Worm (Caenorhabditis elegans): ENCODE measurements around the gene F59B2.8.
A peak's percentile ranks its signal among the peaks of the same experiment; 100 is the strongest.

The F59B2.8 gene

DNA sequence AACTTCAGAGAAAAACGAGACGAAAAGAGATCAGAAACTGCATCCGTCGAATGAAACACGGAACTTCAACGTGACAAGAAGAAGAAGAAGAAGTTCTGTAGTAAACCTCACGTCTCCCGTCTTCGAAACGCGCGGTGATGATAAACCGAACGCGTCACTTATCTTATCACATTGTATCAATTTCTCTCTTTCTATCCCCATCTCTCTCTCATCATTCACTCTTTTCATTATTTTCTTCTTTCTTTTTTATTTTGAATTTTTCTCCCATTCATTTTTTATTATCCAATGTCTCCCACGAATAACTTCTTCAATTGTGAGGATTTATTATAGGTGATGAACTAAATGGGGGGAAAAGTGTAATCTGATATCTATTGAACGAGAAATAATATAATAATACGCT, 23.1 kb downstream of the F59B2.8 start (continued):
- TF ChIP-seq set-16 (GFP tag; IDR thresholded peaks at IDR 0.05) (no peak), T26A8.4 (GFP tag; IDR thresholded peaks at IDR 0.05) (no peak), T20F7.1 (GFP tag; optimal IDR thresholded peaks at IDR 0.05) (no peak), pha-4 (GFP tag; IDR thresholded peaks at IDR 0.05) (no peak), pha-4 (tag; optimal IDR thresholded peaks at IDR 0.05) (no peak), ces-1 (GFP tag; optimal IDR thresholded peaks at IDR 0.05) (no peak), zip-2 (tag; optimal IDR thresholded peaks at IDR 0.05) (no peak), zag-1 (tag; optimal IDR thresholded peaks at IDR 0.05) (no peak), egl-43 (GFP tag; IDR thresholded peaks at IDR 0.05) (no peak), nhr-11 (tag; optimal IDR thresholded peaks at IDR 0.05) (no peak), F26F4.8 (GFP tag; conservative IDR thresholded peaks at IDR 0.05) (no peak), daf-16 (GFP tag; optimal IDR thresholded peaks at IDR 0.05) (no peak), daf-16 (tag; optimal IDR thresholded peaks at IDR 0.05) (no peak), cey-2 (tag; optimal IDR thresholded peaks at IDR 0.05; ENCODE audit: borderline replicate concordance, insufficient read depth) (peak; percentile 70)

DNA sequence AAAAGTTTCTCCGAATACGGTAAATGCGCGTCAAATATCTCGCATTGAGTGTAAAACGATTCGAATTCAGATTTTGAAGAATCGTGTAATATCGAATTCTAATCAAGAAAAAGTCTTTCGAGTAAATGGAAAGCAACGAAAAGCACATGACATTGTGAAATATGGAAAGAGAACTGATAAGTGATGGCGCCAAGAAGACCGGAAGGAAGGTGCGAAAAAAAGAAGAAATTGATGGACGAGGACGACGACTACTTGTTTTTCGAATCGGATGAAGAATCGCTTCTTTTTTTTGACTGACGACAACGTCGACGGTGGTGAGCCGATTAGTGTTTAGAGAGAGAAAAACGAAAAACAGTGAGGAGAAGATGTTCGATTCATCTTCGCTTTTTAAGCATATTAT, 24.0 kb downstream of the F59B2.8 start:
- peak; percentile 75 for TF ChIP-seq hlh-11 (tag; optimal IDR thresholded peaks at IDR 0.05)
- no peak for TF ChIP-seq mdt-29 (GFP tag; IDR thresholded peaks at IDR 0.05)
- TF ChIP-seq dmd-6 (GFP tag; IDR thresholded peaks at IDR 0.05): peak; percentile 27; the same call in 1 of the 2 replicates
- TF ChIP-seq lsy-2 (tag; optimal IDR thresholded peaks at IDR 0.05): peak in 1 of 2 experiments; percentile 20
- no peak for TF ChIP-seq Y105C5A.15 (GFP tag; IDR thresholded peaks at IDR 0.05)
- TF ChIP-seq hlh-30 (tag; optimal IDR thresholded peaks at IDR 0.05; ENCODE audit: insufficient read depth): peak; percentile 76
- peak in 1 of 2 experiments; percentile 86 for TF ChIP-seq unc-62 (GFP tag; optimal IDR thresholded peaks at IDR 0.05 in 1 of 2)
- TF ChIP-seq unc-62 (tag; optimal IDR thresholded peaks at IDR 0.05): no peak
- peak; percentile 22 for TF ChIP-seq nhr-48 (tag; optimal IDR thresholded peaks at IDR 0.05)
- peak; percentile 50 for TF ChIP-seq pqm-1 (tag; optimal IDR thresholded peaks at IDR 0.05)
- peak; percentile 69 for TF ChIP-seq nhr-28 (tag; optimal IDR thresholded peaks at IDR 0.05)
- TF ChIP-seq dve-1 (tag; optimal IDR thresholded peaks at IDR 0.05; ENCODE audit: insufficient read depth): peak; percentile 39
- peak; percentile 3 for TF ChIP-seq mxl-3 (GFP tag; optimal IDR thresholded peaks at IDR 0.05)
- TF ChIP-seq mdl-1 (tag; optimal IDR thresholded peaks at IDR 0.05): peak in 1 of 2 experiments; percentile 61
- TF ChIP-seq nhr-111 (GFP tag; optimal IDR thresholded peaks at IDR 0.05): no peak
- no peak for TF ChIP-seq F44E2.7 (GFP tag; IDR thresholded peaks at IDR 0.05)

DNA sequence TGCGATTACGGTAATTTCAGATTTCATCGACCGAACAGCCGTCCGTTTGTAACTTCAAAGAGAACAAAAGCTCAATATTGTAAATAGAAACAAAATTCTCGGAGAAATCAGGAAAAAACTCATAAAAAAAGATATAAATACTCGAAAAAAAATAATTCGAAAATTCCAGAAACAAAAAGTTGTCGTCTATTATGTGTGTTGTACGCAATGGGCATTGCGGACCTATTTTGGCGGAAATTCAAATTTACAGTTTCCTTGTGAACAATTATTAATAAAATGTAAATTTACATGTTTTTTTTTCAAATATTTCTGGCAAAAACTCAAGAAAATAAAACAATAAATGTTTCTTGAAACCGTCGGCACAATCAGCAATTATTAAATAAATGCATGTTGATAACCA, 24.5 kb downstream of the F59B2.8 start:
- TF ChIP-seq zfp-2 (tag; optimal IDR thresholded peaks at IDR 0.05) (no peak), lim-7 (GFP tag; IDR thresholded peaks at IDR 0.05) (no peak), sdz-12 (GFP tag; optimal IDR thresholded peaks at IDR 0.05) (no peak), lsy-2 (tag; optimal IDR thresholded peaks at IDR 0.05) (no peak), nhr-10 (tag; optimal IDR thresholded peaks at IDR 0.05) (no peak), ama-1 (optimal IDR thresholded peaks at IDR 0.05) (no peak), dve-1 (tag; optimal IDR thresholded peaks at IDR 0.05; ENCODE audit: insufficient read depth) (no peak), ZK546.5 (tag; optimal IDR thresholded peaks at IDR 0.05) (no peak), F37D6.2 (tag; optimal IDR thresholded peaks at IDR 0.05) (no peak), lin-13 (GFP tag; optimal IDR thresholded peaks at IDR 0.05) (no peak), F10B5.3 (tag; optimal IDR thresholded peaks at IDR 0.05) (no peak)

DNA sequence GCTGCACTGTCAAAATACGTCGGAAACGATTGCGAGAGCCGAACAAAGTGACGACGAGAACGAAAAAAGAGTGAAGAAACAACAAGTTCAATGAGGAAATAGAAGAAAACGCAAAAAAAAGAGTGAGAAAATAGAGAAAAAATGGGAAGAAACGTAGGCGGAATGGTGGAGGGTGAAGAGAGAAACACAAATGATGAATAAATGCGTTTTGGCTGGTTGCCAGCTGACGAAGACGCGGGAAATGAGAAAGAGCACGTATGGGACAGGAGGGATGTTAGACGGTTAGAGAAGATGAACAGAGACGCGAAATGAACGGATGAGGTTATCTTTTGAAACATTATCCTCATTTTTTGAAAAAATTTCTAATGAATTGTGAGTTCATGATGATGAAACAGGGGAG, 25.0 kb downstream of the F59B2.8 start:
- no peak for TF ChIP-seq zfp-2 (tag; optimal IDR thresholded peaks at IDR 0.05)
- peak; percentile 19 for TF ChIP-seq nhr-77 (tag; optimal IDR thresholded peaks at IDR 0.05)
- TF ChIP-seq ces-1 (GFP tag; optimal IDR thresholded peaks at IDR 0.05): peak; percentile 15
- TF ChIP-seq T20F7.1 (GFP tag; optimal IDR thresholded peaks at IDR 0.05): no peak
- TF ChIP-seq cey-2 (tag; optimal IDR thresholded peaks at IDR 0.05; ENCODE audit: borderline replicate concordance, insufficient read depth): no peak
- no peak for TF ChIP-seq Y5F2A.4 (GFP tag; optimal IDR thresholded peaks at IDR 0.05)
- no peak for TF ChIP-seq Y75B8A.6 (GFP tag; IDR thresholded peaks at IDR 0.05)
- no peak for TF ChIP-seq nhr-6 (tag; optimal IDR thresholded peaks at IDR 0.05)
- TF ChIP-seq F26F4.8 (GFP tag; conservative IDR thresholded peaks at IDR 0.05): no peak
- TF ChIP-seq F44E2.7 (GFP tag; IDR thresholded peaks at IDR 0.05): no peak
- 0 out of 2 replicates have a peak, but pooled peaks have one; percentile 21 for TF ChIP-seq lin-1 (GFP tag; IDR thresholded peaks at IDR 0.05)
- no peak for TF ChIP-seq lin-39 (tag; optimal IDR thresholded peaks at IDR 0.05)
- TF ChIP-seq ceh-32 (tag; optimal IDR thresholded peaks at IDR 0.05; ENCODE audit: poor library complexity): no peak
- peak; percentile 98 for TF ChIP-seq aha-1 (tag)
- no peak for TF ChIP-seq D1046.2 (GFP tag; IDR thresholded peaks at IDR 0.05)
- peak; percentile 72 for TF ChIP-seq dmd-6 (GFP tag; IDR thresholded peaks at IDR 0.05)
- TF ChIP-seq F10B5.3 (tag; optimal IDR thresholded peaks at IDR 0.05): no peak
- peak in 1 of 2 experiments; percentile 49 for TF ChIP-seq mdl-1 (tag; optimal IDR thresholded peaks at IDR 0.05)
